Worm (Caenorhabditis elegans) whole organism, L1 larva: ENCODE results near the gene ucr-2.2.

ENCODE experiments used
- C16A3.4 ChIP-seq: fragments of 150-350 bp; optimal IDR thresholded peaks from 2 replicates; lab custom pipeline; 2014; ENCODE audit warnings: missing biosample characterization, missing genetic modification characterization
- C34B4.2 ChIP-seq: sonication (generic microtip); optimal IDR thresholded peaks from 2 replicates; lab custom pipeline; 2017; ENCODE audit warnings: mild to moderate bottlenecking, missing genetic modification characterization, missing compliant biosample characterization
- F16B12.6 ChIP-seq: fragments of 150-350 bp; optimal IDR thresholded peaks from 2 replicates; lab custom pipeline; 2014; ENCODE audit warnings: missing biosample characterization, missing genetic modification characterization
- aha-1 ChIP-seq: fragments of 150-350 bp; optimal IDR thresholded peaks from 2 replicates; lab custom pipeline; 2014; ENCODE audit warnings: missing biosample characterization, missing genetic modification characterization
- alr-1 ChIP-seq: fragments of 200-800 bp; sonication (Bioruptor generic); optimal IDR thresholded peaks from 2 replicates; lab custom pipeline; 2018; ENCODE audit warnings: borderline replicate concordance, mild to moderate bottlenecking, missing genetic modification characterization, missing compliant biosample characterization
- aly-2 ChIP-seq: fragments of 150-350 bp; optimal IDR thresholded peaks from 2 replicates; lab custom pipeline; 2014; ENCODE audit warnings: missing biosample characterization, missing genetic modification characterization
- ama-1 ChIP-seq: fragments of 150-350 bp; optimal IDR thresholded peaks from 2 replicates; lab custom pipeline; 2014
- blmp-1 ChIP-seq: fragments of 150-350 bp; optimal IDR thresholded peaks from 2 replicates; lab custom pipeline; 2014; ENCODE audit warnings: missing biosample characterization, missing genetic modification characterization
- ceh-63 ChIP-seq: fragments of 200-800 bp; sonication (Bioruptor generic); optimal IDR thresholded peaks from 2 replicates; lab custom pipeline; 2018; ENCODE audit warnings: mild to moderate bottlenecking, missing genetic modification characterization, missing compliant biosample characterization
- ceh-8 ChIP-seq: fragments of 200-800 bp; sonication (Bioruptor generic); optimal IDR thresholded peaks from 2 replicates; lab custom pipeline; 2018; ENCODE audit warnings: mild to moderate bottlenecking, missing genetic modification characterization, moderate library complexity, missing compliant biosample characterization
- ceh-88 ChIP-seq: fragments of 200-800 bp; sonication (Bioruptor generic); IDR thresholded peaks from 2 replicates; pipeline ENCODE4 v1.3.6; 2022; ENCODE audit warnings: missing genetic modification characterization, missing compliant biosample characterization
- ces-1 ChIP-seq: fragments of 150-350 bp; optimal IDR thresholded peaks from 2 replicates; lab custom pipeline; 2014; ENCODE audit warnings: missing biosample characterization, missing genetic modification reagents, missing genetic modification characterization
- dsc-1 ChIP-seq: sonication (generic microtip); optimal IDR thresholded peaks from 2 replicates; lab custom pipeline; 2016; ENCODE audit warnings: mild to moderate bottlenecking, missing genetic modification characterization, missing compliant biosample characterization
- egl-27 ChIP-seq, 2 experiments: fragments of 150-350 bp in 1 of 2; sonication (generic microtip); optimal IDR thresholded peaks; 3 replicates each; lab custom pipeline; 2017 to 2018; ENCODE audit warnings: missing biosample characterization in 2 of 2, missing genetic modification characterization in 2 of 2, missing genetic modification reagents in 2 of 2
- elt-2 ChIP-seq: sonication (generic microtip); optimal IDR thresholded peaks from 2 replicates; lab custom pipeline; 2016; ENCODE audit warnings: missing genetic modification characterization, mild to moderate bottlenecking, inconsistent platforms, missing compliant biosample characterization, missing genetic modification reagents
- ets-5 ChIP-seq: fragments of 200-800 bp; sonication (Bioruptor generic); IDR thresholded peaks from 2 replicates; pipeline ENCODE4 v1.3.6; 2022; ENCODE audit warnings: missing genetic modification characterization, missing compliant biosample characterization
- fkh-10 ChIP-seq: sonication (generic microtip); optimal IDR thresholded peaks from 2 replicates; lab custom pipeline; 2017; ENCODE audit warnings: missing biosample characterization, missing genetic modification reagents, missing genetic modification characterization
- fkh-8 ChIP-seq: sonication (generic microtip); optimal IDR thresholded peaks from 2 replicates; lab custom pipeline; 2016; ENCODE audit warnings: mild to moderate bottlenecking, missing genetic modification characterization, missing compliant biosample characterization
- fos-1 ChIP-seq: fragments of 150-350 bp; optimal IDR thresholded peaks from 2 replicates; lab custom pipeline; 2014; ENCODE audit warnings: missing biosample characterization, missing genetic modification characterization
- hlh-4 ChIP-seq: sonication (generic microtip); optimal IDR thresholded peaks from 2 replicates; lab custom pipeline; 2016; ENCODE audit warnings: mild to moderate bottlenecking, missing genetic modification characterization, missing compliant biosample characterization
- hpl-2 ChIP-seq: fragments of 150-350 bp; optimal IDR thresholded peaks from 2 replicates; lab custom pipeline; 2014; ENCODE audit warnings: missing biosample characterization, missing genetic modification reagents, missing genetic modification characterization
- isw-1 ChIP-seq: fragments of 200-800 bp; sonication (Bioruptor generic); IDR thresholded peaks from 2 replicates; pipeline ENCODE4 v1.3.6; 2022; ENCODE audit warnings: missing genetic modification characterization, missing compliant biosample characterization
- lin-13 ChIP-seq: fragments of 150-350 bp; optimal IDR thresholded peaks from 2 replicates; lab custom pipeline; 2014; ENCODE audit warnings: missing biosample characterization, missing genetic modification reagents, missing genetic modification characterization
- lin-14 ChIP-seq: fragments of 200-800 bp; sonication (Bioruptor generic); optimal IDR thresholded peaks from 2 replicates; lab custom pipeline; 2018; ENCODE audit warnings: mild to moderate bottlenecking, missing genetic modification characterization, moderate library complexity, missing compliant biosample characterization
- lin-35 ChIP-seq, 2 experiments: fragments of 150-350 bp; optimal IDR thresholded peaks; 2 replicates each; lab custom pipeline; 2014; ENCODE audit warnings: missing biosample characterization in 2 of 2, missing genetic modification characterization in 2 of 2, missing genetic modification reagents in 2 of 2
- lsy-2 ChIP-seq, 2 experiments: fragments of 150-350 bp; optimal IDR thresholded peaks; 2 replicates each; lab custom pipeline; 2014; ENCODE audit warnings: missing biosample characterization in 2 of 2, missing genetic modification characterization in 2 of 2
- mab-9 ChIP-seq: fragments of 200-800 bp; sonication (Bioruptor generic); IDR thresholded peaks from 2 replicates; pipeline ENCODE4 v1.3.6; 2022; ENCODE audit warnings: missing genetic modification reagents, missing genetic modification characterization, missing compliant biosample characterization
- mdl-1 ChIP-seq, 2 experiments: fragments of 150-350 bp; optimal IDR thresholded peaks; 2 replicates each; lab custom pipeline; 2014 to 2017; ENCODE audit warnings: missing biosample characterization in 2 of 2, missing genetic modification characterization in 2 of 2, inconsistent platforms in 1 of 2
- mef-2 ChIP-seq: fragments of 150-350 bp; optimal IDR thresholded peaks from 2 replicates; lab custom pipeline; 2014; ENCODE audit warnings: missing biosample characterization, missing genetic modification characterization
- mep-1 ChIP-seq: fragments of 150-350 bp; optimal IDR thresholded peaks from 2 replicates; lab custom pipeline; 2014; ENCODE audit warnings: missing biosample characterization, missing genetic modification characterization
- nhr-19 ChIP-seq: fragments of 200-800 bp; sonication (Bioruptor generic); conservative IDR thresholded peaks from 2 replicates; pipeline ENCODE4 v1.3.6; 2022; ENCODE audit warnings: missing genetic modification characterization, missing compliant biosample characterization
- nhr-237 ChIP-seq: fragments of 150-350 bp; optimal IDR thresholded peaks from 2 replicates; lab custom pipeline; 2014; ENCODE audit warnings: missing biosample characterization, missing genetic modification characterization
- nhr-28 ChIP-seq: fragments of 150-350 bp; optimal IDR thresholded peaks from 2 replicates; lab custom pipeline; 2014; ENCODE audit warnings: missing biosample characterization, missing genetic modification characterization
- nhr-47 ChIP-seq: sonication (generic microtip); optimal IDR thresholded peaks from 2 replicates; lab custom pipeline; 2016; ENCODE audit warnings: mild to moderate bottlenecking, missing genetic modification characterization, moderate library complexity, missing compliant biosample characterization
- nhr-77 ChIP-seq: fragments of 150-350 bp; optimal IDR thresholded peaks from 2 replicates; lab custom pipeline; 2014; ENCODE audit warnings: missing biosample characterization, missing genetic modification characterization
- nhr-84 ChIP-seq: sonication (generic microtip); optimal IDR thresholded peaks from 2 replicates; lab custom pipeline; 2017; ENCODE audit warnings: missing biosample characterization, missing genetic modification characterization
- nhr-85 ChIP-seq: sonication (generic microtip); peaks from one replicate; lab custom pipeline; 2016; ENCODE audit warnings: missing genetic modification characterization, inconsistent platforms, missing compliant biosample characterization
- nhr-90 ChIP-seq: sonication (generic microtip); optimal IDR thresholded peaks from 2 replicates; lab custom pipeline; 2016; ENCODE audit warnings: mild to moderate bottlenecking, missing genetic modification characterization, missing compliant biosample characterization; ENCODE audit not compliant: poor library complexity
- pax-3 ChIP-seq: fragments of 200-800 bp; sonication (Bioruptor generic); optimal IDR thresholded peaks from 2 replicates; lab custom pipeline; 2018; ENCODE audit warnings: mild to moderate bottlenecking, missing genetic modification characterization, moderate library complexity, missing compliant biosample characterization
- pqm-1 ChIP-seq: sonication (generic microtip); optimal IDR thresholded peaks from 3 replicates; lab custom pipeline; 2017; ENCODE audit warnings: missing biosample characterization, missing genetic modification characterization
- rnt-1 ChIP-seq: sonication (generic microtip); optimal IDR thresholded peaks from 2 replicates; lab custom pipeline; 2016; ENCODE audit warnings: mild to moderate bottlenecking, missing genetic modification characterization, moderate library complexity, missing compliant biosample characterization
- skn-1 ChIP-seq: fragments of 150-350 bp; optimal IDR thresholded peaks from 2 replicates; lab custom pipeline; 2014; ENCODE audit warnings: missing biosample characterization, missing genetic modification characterization
- sox-4 ChIP-seq: sonication (generic microtip); optimal IDR thresholded peaks from 2 replicates; lab custom pipeline; 2016; ENCODE audit warnings: missing genetic modification characterization, missing compliant biosample characterization
- sptf-1 ChIP-seq: fragments of 150-350 bp; optimal IDR thresholded peaks from 2 replicates; lab custom pipeline; 2014; ENCODE audit warnings: missing biosample characterization, missing genetic modification characterization
- swsn-7 ChIP-seq: sonication (generic microtip); optimal IDR thresholded peaks from 2 replicates; lab custom pipeline; 2016; ENCODE audit warnings: missing genetic modification characterization, missing compliant biosample characterization
- tbx-2 ChIP-seq: sonication (generic microtip); optimal IDR thresholded peaks from 2 replicates; lab custom pipeline; 2016; ENCODE audit warnings: missing genetic modification characterization, missing compliant biosample characterization
- tlp-1 ChIP-seq: fragments of 150-350 bp; optimal IDR thresholded peaks from 2 replicates; lab custom pipeline; 2014; ENCODE audit warnings: missing biosample characterization, missing genetic modification characterization
- unc-130 ChIP-seq: fragments of 150-350 bp; optimal IDR thresholded peaks from 2 replicates; lab custom pipeline; 2017; ENCODE audit warnings: missing biosample characterization, missing genetic modification characterization, inconsistent platforms
- unc-30 ChIP-seq: sonication (generic microtip); optimal IDR thresholded peaks from 2 replicates; lab custom pipeline; 2017; ENCODE audit warnings: missing biosample characterization, missing genetic modification characterization
- unc-62 ChIP-seq: fragments of 150-350 bp; optimal IDR thresholded peaks from 2 replicates; lab custom pipeline; 2014; ENCODE audit warnings: missing biosample characterization, missing genetic modification reagents, missing genetic modification characterization
- xbp-1 ChIP-seq: sonication (generic microtip); optimal IDR thresholded peaks from 2 replicates; lab custom pipeline; 2016; ENCODE audit warnings: missing genetic modification characterization, missing compliant biosample characterization
- zip-4 ChIP-seq: fragments of 200-800 bp; sonication (Bioruptor generic); optimal IDR thresholded peaks from 2 replicates; lab custom pipeline; 2018; ENCODE audit warnings: mild to moderate bottlenecking, missing genetic modification characterization, moderate library complexity, missing compliant biosample characterization
- ztf-4 ChIP-seq: fragments of 150-350 bp; optimal IDR thresholded peaks from 2 replicates; lab custom pipeline; 2014; ENCODE audit warnings: missing biosample characterization, missing genetic modification characterization

ucr-2.2 gene

ce11 chrX:15173303-15173904 lies at the start of gene ucr-2.2:
Gene ucr-2.2, plus strand, starts transcription at chrX:15173904.
- TF ChIP-seq mep-1 (tag; lab: Kevin White, UChicago), result peak; percentile 96
- peak; percentile 91 for TF ChIP-seq C16A3.4 (tag; lab: Kevin White, UChicago)
- no peak for TF ChIP-seq hlh-4
- no peak for TF ChIP-seq pqm-1 (tag; lab: Kevin White, UChicago)
- TF ChIP-seq nhr-237 (tag; lab: Kevin White, UChicago), result no peak
- TF ChIP-seq tlp-1 (tag; lab: Kevin White, UChicago), result no peak
- peak; percentile 72 for TF ChIP-seq mef-2
- peak; percentile 69 for TF ChIP-seq elt-2
- TF ChIP-seq nhr-19 (GFP tag; lab: Robert Waterston, UW), result peak; percentile 87
- TF ChIP-seq ceh-63 (GFP tag; lab: Kevin White, UChicago), result no peak
- TF ChIP-seq nhr-28, result no peak
- TF ChIP-seq swsn-7, result peak; percentile 86
- TF ChIP-seq ztf-4 (tag; lab: Kevin White, UChicago), result peak; percentile 64
- peak; percentile 87 for TF ChIP-seq nhr-90 (tag; lab: Kevin White, UChicago)
- TF ChIP-seq sptf-1 (tag; lab: Kevin White, UChicago), result no peak
- peak; percentile 57 for TF ChIP-seq nhr-77 (tag; lab: Kevin White, UChicago)
- peak; percentile 76 for TF ChIP-seq blmp-1 (tag; lab: Kevin White, UChicago)
- TF ChIP-seq ceh-8 (GFP tag; lab: Kevin White, UChicago), result peak; percentile 43
- TF ChIP-seq hpl-2 (GFP tag; lab: Kevin White, UChicago), result no peak
- TF ChIP-seq lin-14 (GFP tag; lab: Kevin White, UChicago), result peak; percentile 94
- TF ChIP-seq fkh-10 (GFP tag; lab: Kevin White, UChicago), result peak; percentile 27
- TF ChIP-seq unc-62 (GFP tag; lab: Kevin White, UChicago), result no peak
- TF ChIP-seq ceh-88 (GFP tag; lab: Robert Waterston, UW), result peak; percentile 69
- TF ChIP-seq ama-1 (lab: Kevin White, UChicago), result peak; percentile 4
- peak; percentile 88 for TF ChIP-seq nhr-47
- TF ChIP-seq pax-3 (tag; lab: Kevin White, UChicago), result peak; percentile 47
- peak; percentile 84 for TF ChIP-seq unc-130 (tag; lab: Kevin White, UChicago)
- TF ChIP-seq nhr-85 (tag; lab: Kevin White, UChicago), result peak; percentile 88
- peak in 1 of 2 experiments; percentile 72 for TF ChIP-seq mdl-1 (tag; optimal IDR thresholded peaks at IDR 0.05; lab: Kevin White, UChicago)
- peak; percentile 49 for TF ChIP-seq isw-1 (GFP tag; lab: Robert Waterston, UW)
- peak; percentile 52 for TF ChIP-seq aha-1 (tag; lab: Kevin White, UChicago)
- TF ChIP-seq F16B12.6 (tag; lab: Kevin White, UChicago), result peak; percentile 24
- TF ChIP-seq tbx-2 (tag; lab: Kevin White, UChicago), result peak; percentile 85
- peak; percentile 85 for TF ChIP-seq skn-1 (tag; lab: Kevin White, UChicago)
- TF ChIP-seq alr-1 (tag; lab: Kevin White, UChicago), result no peak
- TF ChIP-seq ces-1 (GFP tag; lab: Kevin White, UChicago), result no peak
- no peak for TF ChIP-seq aly-2 (tag; lab: Kevin White, UChicago)
- TF ChIP-seq lin-35 (GFP tag; optimal IDR thresholded peaks at IDR 0.05; lab: Kevin White, UChicago), result peak; percentile 72 to 89
- peak; percentile 65 for TF ChIP-seq zip-4 (GFP tag; lab: Kevin White, UChicago)
- TF ChIP-seq sox-4 (tag; lab: Kevin White, UChicago), result peak; percentile 27
- TF ChIP-seq ets-5 (GFP tag; lab: Robert Waterston, UW), result no peak
- TF ChIP-seq xbp-1 (tag; lab: Kevin White, UChicago), result peak; percentile 87
- TF ChIP-seq C34B4.2 (tag; lab: Kevin White, UChicago), result no peak
- no peak for TF ChIP-seq unc-30 (tag; lab: Kevin White, UChicago)
- TF ChIP-seq fos-1, result peak; percentile 64
- TF ChIP-seq fkh-8, result peak; percentile 87
- TF ChIP-seq rnt-1 (tag; lab: Kevin White, UChicago), result peak; percentile 91
- no peak for TF ChIP-seq egl-27 (tag; optimal IDR thresholded peaks at IDR 0.05; lab: Kevin White, UChicago)
- peak; percentile 64 for TF ChIP-seq lin-13 (GFP tag; lab: Kevin White, UChicago)
- peak; percentile 86 to 88 for TF ChIP-seq lsy-2 (tag; optimal IDR thresholded peaks at IDR 0.05; lab: Kevin White, UChicago)
- TF ChIP-seq mab-9, result peak; percentile 54; the same call in 1 of the 2 replicates
- TF ChIP-seq nhr-84 (tag; lab: Kevin White, UChicago), result no peak
- peak; percentile 88 for TF ChIP-seq dsc-1 (tag; lab: Kevin White, UChicago)
